Fruit fly (Drosophila melanogaster): ENCODE measurements around the gene CG7550.

CG7550 gene

dm6 chr3L:8096106-8096558 lies 28.2 kb downstream of the CG7550 start (continued):
- TF ChIP-seq esn (GFP tag; optimal IDR thresholded peaks at IDR 0.05) (peak; percentile 91), CG7368 (GFP tag; optimal IDR thresholded peaks at IDR 0.05) (peak; percentile 90), Ets21C (GFP tag; optimal IDR thresholded peaks at IDR 0.05) (no peak), CG32006 (GFP tag; optimal IDR thresholded peaks at IDR 0.05) (peak; percentile 99), CG31627 (GFP tag; optimal IDR thresholded peaks at IDR 0.05) (peak; percentile 82), eg (GFP tag; IDR thresholded peaks at IDR 0.05) (peak; percentile 95), CG15336 (GFP tag; IDR thresholded peaks at IDR 0.05) (peak; percentile 97), Eip78C (GFP tag) (peak; percentile 97), net (GFP tag; optimal IDR thresholded peaks at IDR 0.05) (peak; percentile 96)

DNA sequence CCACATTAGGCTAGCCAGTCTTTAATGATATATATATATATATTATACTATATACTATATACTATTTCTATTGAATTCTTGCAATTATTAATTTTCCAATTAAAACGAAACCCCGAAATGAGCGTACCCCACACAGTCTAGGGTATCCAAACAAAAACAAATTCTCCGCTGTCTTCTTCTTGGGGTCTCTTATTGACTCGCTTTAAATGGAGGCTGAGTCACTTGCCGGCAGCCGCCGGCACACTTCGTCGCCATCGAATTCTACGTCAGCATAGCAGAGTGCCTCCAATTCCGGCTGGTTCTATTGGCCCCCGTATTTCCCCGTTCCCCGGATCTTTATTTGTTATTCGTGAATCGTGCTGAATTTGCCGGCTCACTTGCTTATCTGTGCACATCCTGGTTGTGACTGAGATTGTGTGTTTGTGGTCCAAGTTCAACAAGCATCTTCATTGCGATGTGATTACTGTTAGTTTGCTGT lies 29.6 kb downstream of the CG7550 start:
- TF ChIP-seq CG10631 (GFP tag; optimal IDR thresholded peaks at IDR 0.05) (peak; percentile 13), fkh (GFP tag; optimal IDR thresholded peaks at IDR 0.05) (peak; percentile 69), CG6808 (GFP tag; optimal IDR thresholded peaks at IDR 0.05) (no peak), CG15336 (GFP tag; IDR thresholded peaks at IDR 0.05) (0 out of 2 replicates have a peak, but pooled peaks have one; percentile 17), svp (GFP tag) (peak; percentile 79), Met (GFP tag; optimal IDR thresholded peaks at IDR 0.05) (no peak), CG32006 (GFP tag; optimal IDR thresholded peaks at IDR 0.05) (peak; percentile 32)

DNA sequence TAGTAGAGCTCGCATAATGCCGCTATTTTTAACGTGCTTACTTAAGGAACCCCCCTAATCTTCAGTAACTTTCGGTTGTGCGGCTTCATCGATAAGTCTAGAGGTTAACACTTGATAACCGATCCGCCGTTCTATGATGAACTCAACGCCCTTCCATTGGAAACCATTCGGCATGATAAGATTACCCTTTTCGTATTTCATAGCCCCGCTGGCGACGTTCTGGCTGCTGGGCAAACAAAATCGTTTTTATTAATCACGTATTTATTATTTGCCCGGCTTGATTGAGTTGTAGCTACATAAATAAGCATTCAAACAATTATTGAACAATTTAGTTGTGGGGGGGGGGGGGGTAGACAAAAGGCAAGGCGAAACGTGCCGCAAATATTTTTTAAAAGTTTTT lies 30.8 kb downstream of the CG7550 start:
- TF ChIP-seq Eip93F (GFP tag; optimal IDR thresholded peaks at IDR 0.05) (no peak), fkh (GFP tag; optimal IDR thresholded peaks at IDR 0.05) (peak; percentile 84), vri (GFP tag; optimal IDR thresholded peaks at IDR 0.05) (peak; percentile 70), svp (GFP tag) (peak; percentile 91)

dm6 chr3L:8091650-8092068 lies 32.7 kb downstream of the CG7550 start, which contains the start of gene CG7565:
TSS of gene CG7565 (minus strand) at chr3L:8091786.
- no peak for TF ChIP-seq Eip75B (GFP tag; optimal IDR thresholded peaks at IDR 0.05)
- no peak for TF ChIP-seq salr (GFP tag; optimal IDR thresholded peaks at IDR 0.05)
- no peak for TF ChIP-seq spab (GFP tag; optimal IDR thresholded peaks at IDR 0.05)
- TF ChIP-seq acj6 (GFP tag; optimal IDR thresholded peaks at IDR 0.05) = no peak
- TF ChIP-seq CG6792 (GFP tag; optimal IDR thresholded peaks at IDR 0.05) = peak; percentile 19
- TF ChIP-seq net (GFP tag; optimal IDR thresholded peaks at IDR 0.05) = peak; percentile 50
- no peak for TF ChIP-seq CG16779 (tag; optimal IDR thresholded peaks at IDR 0.05)
- no peak for TF ChIP-seq fd85E (GFP tag; optimal IDR thresholded peaks at IDR 0.05)
- TF ChIP-seq CG7368 (GFP tag; optimal IDR thresholded peaks at IDR 0.05) = no peak
- no peak for TF ChIP-seq Smox (GFP tag; optimal IDR thresholded peaks at IDR 0.05)
- no peak for TF ChIP-seq fd59A (GFP tag; optimal IDR thresholded peaks at IDR 0.05)
- TF ChIP-seq CG15336 (GFP tag; IDR thresholded peaks at IDR 0.05) = 0 out of 2 replicates have a peak, but pooled peaks have one; percentile 27
- TF ChIP-seq esn (GFP tag; optimal IDR thresholded peaks at IDR 0.05) = peak; percentile 46
- TF ChIP-seq CG9139 (GFP tag; optimal IDR thresholded peaks at IDR 0.05) = no peak
- no peak for TF ChIP-seq Hr4 (GFP tag; optimal IDR thresholded peaks at IDR 0.05)
- TF ChIP-seq Sox102F (GFP tag; optimal IDR thresholded peaks at IDR 0.05) = peak; percentile 36
- no peak for TF ChIP-seq Hr38 (GFP tag; optimal IDR thresholded peaks at IDR 0.05)
- TF ChIP-seq CG6854 (GFP tag; optimal IDR thresholded peaks at IDR 0.05) = no peak
- TF ChIP-seq CG4318 (GFP tag; optimal IDR thresholded peaks at IDR 0.05) = no peak
- peak; percentile 12 for TF ChIP-seq OdsH (GFP tag; optimal IDR thresholded peaks at IDR 0.05)
- TF ChIP-seq CG31627 (GFP tag; optimal IDR thresholded peaks at IDR 0.05) = peak; percentile 9
- 0 out of 3 replicates have a peak, but pooled peaks have one; percentile 37 for TF ChIP-seq eg (GFP tag; IDR thresholded peaks at IDR 0.05)
- TF ChIP-seq topi (GFP tag; optimal IDR thresholded peaks at IDR 0.05) = peak; percentile 2
- no peak for TF ChIP-seq CG10631 (GFP tag; optimal IDR thresholded peaks at IDR 0.05)
- TF ChIP-seq lz (GFP tag; optimal IDR thresholded peaks at IDR 0.05) = peak; percentile 16
- no peak for TF ChIP-seq CG3032 (tag; optimal IDR thresholded peaks at IDR 0.05)
- TF ChIP-seq CG8632 (GFP tag; optimal IDR thresholded peaks at IDR 0.05) = no peak
- TF ChIP-seq Ets96B (tag; optimal IDR thresholded peaks at IDR 0.05) = no peak
- TF ChIP-seq achi (GFP tag; optimal IDR thresholded peaks at IDR 0.05) = no peak
- TF ChIP-seq CG6276 (GFP tag; optimal IDR thresholded peaks at IDR 0.05) = no peak
- peak; percentile 33; the same call in 1 of the 3 replicates for TF ChIP-seq CG8119 (GFP tag; IDR thresholded peaks at IDR 0.05)
- no peak for TF ChIP-seq CG34406 (GFP tag; optimal IDR thresholded peaks at IDR 0.05)
- no peak for TF ChIP-seq CG6808 (GFP tag; optimal IDR thresholded peaks at IDR 0.05)
- no peak for TF ChIP-seq CG11294 (GFP tag; IDR thresholded peaks at IDR 0.05)
- no peak for TF ChIP-seq Gug (GFP tag; IDR thresholded peaks at IDR 0.05)
- no peak for TF ChIP-seq cyc (GFP tag; optimal IDR thresholded peaks at IDR 0.05)
- TF ChIP-seq svp (GFP tag) = no peak
- no peak for TF ChIP-seq Hr39 (GFP tag; optimal IDR thresholded peaks at IDR 0.05)

All from whole organism, prepupa.